Worm (Caenorhabditis elegans) whole organism, L4 larva: ENCODE measurements around the gene npp-24.

Experiments used
- D1046.2 ChIP-seq: fragments of 200-800 bp; sonication (Bioruptor generic); IDR thresholded peaks from 2 replicates; pipeline ENCODE4 v1.3.6; 2022; ENCODE audit warnings: missing genetic modification characterization, missing compliant biosample characterization
- F37D6.2 ChIP-seq: sonication (generic microtip); optimal IDR thresholded peaks from 2 replicates; lab custom pipeline; 2016; ENCODE audit warnings: mild to moderate bottlenecking, missing genetic modification characterization, missing compliant biosample characterization
- R02D3.7 ChIP-seq: fragments of 150-350 bp; sonication (generic microtip); optimal IDR thresholded peaks from 3 replicates; lab custom pipeline; 2014; ENCODE audit warnings: missing biosample characterization, missing genetic modification characterization
- T26A8.4 ChIP-seq: fragments of 200-800 bp; sonication (Bioruptor generic); IDR thresholded peaks from 2 replicates; pipeline ENCODE4 v1.3.6; 2022; ENCODE audit warnings: missing genetic modification characterization, missing compliant biosample characterization
- ZK546.5 ChIP-seq, 2 experiments: sonication (generic microtip); optimal IDR thresholded peaks; 2 replicates each; lab custom pipeline; 2017; ENCODE audit warnings: missing biosample characterization in 2 of 2, missing genetic modification characterization in 2 of 2
- ceh-20 ChIP-seq: fragments of 200-800 bp; sonication (Bioruptor generic); IDR thresholded peaks from 2 replicates; pipeline ENCODE4 v1.3.6; 2022; ENCODE audit warnings: missing genetic modification reagents, missing genetic modification characterization, missing compliant biosample characterization
- ceh-28 ChIP-seq: fragments of 150-350 bp; optimal IDR thresholded peaks from 2 replicates; lab custom pipeline; 2014; ENCODE audit warnings: missing biosample characterization, missing genetic modification reagents, missing genetic modification characterization
- ceh-44 ChIP-seq: fragments of 200-800 bp; sonication (Bioruptor generic); IDR thresholded peaks from 2 replicates; pipeline ENCODE4 v1.3.6; 2022; ENCODE audit warnings: missing genetic modification reagents, missing genetic modification characterization, missing compliant biosample characterization
- daf-19 ChIP-seq: fragments of 200-800 bp; sonication (Bioruptor generic); conservative IDR thresholded peaks from 2 replicates; pipeline ENCODE4 v1.3.6; 2022; ENCODE audit warnings: missing genetic modification characterization, missing compliant biosample characterization
- egl-27 ChIP-seq: sonication (generic microtip); optimal IDR thresholded peaks from 3 replicates; lab custom pipeline; 2017; ENCODE audit warnings: missing biosample characterization, missing genetic modification reagents, missing genetic modification characterization
- rbr-2 ChIP-seq: sonication (generic microtip); optimal IDR thresholded peaks from 2 replicates; lab custom pipeline; 2016; ENCODE audit warnings: missing genotype, missing genetic modification characterization, missing compliant biosample characterization
- snpc-4 ChIP-seq: fragments of 150-350 bp; optimal IDR thresholded peaks from 2 replicates; lab custom pipeline; 2014; ENCODE audit warnings: missing biosample characterization, missing genetic modification characterization
- zip-11 ChIP-seq: fragments of 200-800 bp; sonication (Bioruptor generic); IDR thresholded peaks from 2 replicates; pipeline ENCODE4 v1.3.6; 2022; ENCODE audit warnings: missing genetic modification characterization, missing compliant biosample characterization

ce11 chrII:5553531-5553930 lies 47.9 kb downstream of the npp-24 start:
- TF ChIP-seq egl-27 (tag; lab: Kevin White, UChicago) (no peak), zip-11 (GFP tag; lab: Robert Waterston, UW) (no peak), F37D6.2 (tag; lab: Kevin White, UChicago) (no peak), D1046.2 (no peak), ceh-20 (GFP tag; lab: Robert Waterston, UW) (no peak), T26A8.4 (GFP tag; lab: Robert Waterston, UW) (no peak), ZK546.5 (tag; optimal IDR thresholded peaks at IDR 0.05; lab: Kevin White, UChicago) (no peak), R02D3.7 (tag; lab: Kevin White, UChicago) (no peak), ceh-44 (no peak), daf-19 (GFP tag; lab: Robert Waterston, UW) (no peak), rbr-2 (tag; lab: Kevin White, UChicago) (no peak), ceh-28 (tag; lab: Kevin White, UChicago) (no peak), snpc-4 (tag; lab: Kevin White, UChicago) (no peak)
